Worm (Caenorhabditis elegans) whole organism, L4/young adult: ENCODE results near the gene T01B4.3.

Experiments used
- W03F9.2 ChIP-seq: fragments of 150-350 bp; optimal IDR thresholded peaks from 2 replicates; lab custom pipeline; 2014; ENCODE audit warnings: missing biosample characterization, missing genetic modification characterization
- him-1 ChIP-seq: sonication (generic microtip); optimal IDR thresholded peaks from 2 replicates; lab custom pipeline; 2016; ENCODE audit warnings: missing genotype, missing genetic modification reagents, missing genetic modification characterization, missing compliant biosample characterization

- TF ChIP-seq him-1 (no peak), W03F9.2 (tag; lab: Kevin White, UChicago) (no peak)
Measured at ce11 chrX:16275255-16275813, 42.2 kb downstream of the T01B4.3 start, which contains the start of gene sdc-1.
